Worm (Caenorhabditis elegans): ENCODE data around the gene K09E9.7.

DNA sequence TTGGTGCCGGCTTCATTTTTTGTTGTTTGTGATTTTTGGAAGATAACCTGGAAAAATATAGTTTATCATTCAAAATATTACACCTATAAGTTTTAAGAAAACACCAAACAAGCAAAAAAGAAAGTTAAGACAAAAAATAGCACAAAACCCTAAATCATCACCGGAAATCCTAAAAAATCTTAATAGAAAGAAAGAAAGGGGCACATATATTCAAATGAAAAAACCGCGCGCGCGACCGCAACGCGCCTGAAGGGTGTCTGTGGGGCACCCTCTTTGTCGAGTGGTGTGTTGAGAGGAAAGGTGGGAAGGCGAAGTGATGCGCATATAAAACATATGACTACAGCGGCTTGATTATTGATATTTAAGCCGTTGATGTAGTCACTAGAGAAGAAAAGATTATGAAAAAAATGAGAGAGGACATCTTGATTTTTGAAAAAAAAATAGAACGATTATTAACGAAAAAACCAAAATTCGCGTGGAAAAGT lies 26.9 kb upstream of the K09E9.7 start, which contains the start of gene K09E9.3:
- no peak for TF ChIP-seq ama-1 (optimal IDR thresholded peaks at IDR 0.05)
- TF ChIP-seq F13C5.2 (tag; optimal IDR thresholded peaks at IDR 0.05): peak; percentile 50
- no peak for TF ChIP-seq ceh-13 (GFP tag; optimal IDR thresholded peaks at IDR 0.05)
- no peak for TF ChIP-seq tbx-11 (GFP tag; IDR thresholded peaks at IDR 0.05)
- TF ChIP-seq aly-1 (tag; optimal IDR thresholded peaks at IDR 0.05): peak; percentile 31
- no peak for TF ChIP-seq tra-4 (tag; optimal IDR thresholded peaks at IDR 0.05)
- TF ChIP-seq hnd-1 (tag; optimal IDR thresholded peaks at IDR 0.05): no peak
- no peak for TF ChIP-seq sea-1 (GFP tag; conservative IDR thresholded peaks at IDR 0.05)
- no peak for TF ChIP-seq hmbx-1 (tag; optimal IDR thresholded peaks at IDR 0.05)
- no peak for TF ChIP-seq flt-1 (GFP tag; IDR thresholded peaks at IDR 0.05)
- TF ChIP-seq pes-1 (GFP tag; IDR thresholded peaks at IDR 0.05): 0 out of 2 replicates have a peak, but pooled peaks have one; percentile 3

Data from whole organism, early embryonic.